Worm (Caenorhabditis elegans) whole organism, L4 larva: ENCODE data around the gene B0218.5.

Experiments
- F26F4.8 ChIP-seq: fragments of 200-800 bp; sonication (Bioruptor generic); conservative IDR thresholded peaks from 2 replicates; pipeline ENCODE4 v1.3.6; 2022; ENCODE audit warnings: missing genetic modification characterization, missing compliant biosample characterization
- R02D3.7 ChIP-seq: fragments of 150-350 bp; sonication (generic microtip); optimal IDR thresholded peaks from 3 replicates; lab custom pipeline; 2014; ENCODE audit warnings: missing biosample characterization, missing genetic modification characterization
- T20F7.1 ChIP-seq: fragments of 200-800 bp; sonication (Bioruptor generic); optimal IDR thresholded peaks from 2 replicates; lab custom pipeline; 2018; ENCODE audit warnings: mild to moderate bottlenecking, missing genetic modification characterization, missing compliant biosample characterization
- T26A8.4 ChIP-seq: fragments of 200-800 bp; sonication (Bioruptor generic); IDR thresholded peaks from 2 replicates; pipeline ENCODE4 v1.3.6; 2022; ENCODE audit warnings: missing genetic modification characterization, missing compliant biosample characterization
- Y105C5A.15 ChIP-seq: fragments of 200-800 bp; sonication (Bioruptor generic); IDR thresholded peaks from 2 replicates; pipeline ENCODE4 v1.3.6; 2022; ENCODE audit warnings: missing genetic modification characterization, missing compliant biosample characterization
- Y48G9A.11 ChIP-seq: fragments of 200-800 bp; sonication (Bioruptor generic); IDR thresholded peaks from 2 replicates; pipeline ENCODE4 v1.3.6; 2022; ENCODE audit warnings: missing genetic modification reagents, missing genetic modification characterization, missing compliant biosample characterization
- Y5F2A.4 ChIP-seq: fragments of 200-800 bp; sonication (Bioruptor generic); optimal IDR thresholded peaks from 2 replicates; lab custom pipeline; 2018; ENCODE audit warnings: mild to moderate bottlenecking, missing genetic modification characterization, missing compliant biosample characterization
- Y75B8A.6 ChIP-seq: fragments of 200-800 bp; sonication (Bioruptor generic); IDR thresholded peaks from 2 replicates; pipeline ENCODE4 v1.3.6; 2022; ENCODE audit warnings: missing genetic modification reagents, missing genetic modification characterization, missing compliant biosample characterization
- ZK546.5 ChIP-seq, 2 experiments: sonication (generic microtip); optimal IDR thresholded peaks; 2 replicates each; lab custom pipeline; 2017; ENCODE audit warnings: missing biosample characterization in 2 of 2, missing genetic modification characterization in 2 of 2
- aha-1 ChIP-seq: fragments of 150-350 bp; peaks from one replicate; lab custom pipeline; 2014; ENCODE audit warnings: missing biosample characterization, missing genetic modification characterization
- aly-2 ChIP-seq: sonication (generic microtip); optimal IDR thresholded peaks from 2 replicates; lab custom pipeline; 2018; ENCODE audit warnings: missing biosample characterization, missing genetic modification characterization
- ama-1 ChIP-seq: fragments of 150-350 bp; optimal IDR thresholded peaks from 2 replicates; lab custom pipeline; 2014; ENCODE audit warnings: inconsistent platforms, mixed read lengths
- attf-4 ChIP-seq: sonication (generic microtip); optimal IDR thresholded peaks from 3 replicates; lab custom pipeline; 2017; ENCODE audit warnings: missing biosample characterization, missing genetic modification characterization
- ceh-20 ChIP-seq: fragments of 200-800 bp; sonication (Bioruptor generic); IDR thresholded peaks from 2 replicates; pipeline ENCODE4 v1.3.6; 2022; ENCODE audit warnings: missing genetic modification reagents, missing genetic modification characterization, missing compliant biosample characterization
- ces-1 ChIP-seq: fragments of 150-350 bp; sonication (generic microtip); optimal IDR thresholded peaks from 4 replicates; lab custom pipeline; 2014; ENCODE audit warnings: missing biosample characterization, missing genetic modification reagents, missing genetic modification characterization
- ctbp-1 ChIP-seq: fragments of 200-800 bp; sonication (Bioruptor generic); IDR thresholded peaks from 2 replicates; pipeline ENCODE4 v1.3.6; 2022; ENCODE audit warnings: missing genetic modification reagents, missing genetic modification characterization, missing compliant biosample characterization
- daf-16 ChIP-seq, 3 experiments: sonication (generic microtip); optimal IDR thresholded peaks; 2 replicates each; lab custom pipeline; 2016 to 2017; ENCODE audit warnings: missing genetic modification characterization in 3 of 3, missing genetic modification reagents in 3 of 3, mild to moderate bottlenecking in 2 of 3, missing compliant biosample characterization in 2 of 3, missing biosample characterization in 1 of 3, moderate library complexity in 1 of 3
- dmd-6 ChIP-seq: fragments of 200-800 bp; sonication (Bioruptor generic); IDR thresholded peaks from 2 replicates; pipeline ENCODE4 v1.3.6; 2022; ENCODE audit warnings: missing genetic modification reagents, missing genetic modification characterization, missing compliant biosample characterization
- dmd-9 ChIP-seq: fragments of 200-800 bp; sonication (Bioruptor generic); IDR thresholded peaks from 2 replicates; pipeline ENCODE4 v1.3.6; 2022; ENCODE audit warnings: missing genetic modification reagents, missing genetic modification characterization, missing compliant biosample characterization
- dpl-1 ChIP-seq: fragments of 150-350 bp; optimal IDR thresholded peaks from 2 replicates; lab custom pipeline; 2014; ENCODE audit warnings: missing biosample characterization, missing genetic modification reagents, missing genetic modification characterization
- dve-1 ChIP-seq: sonication (generic microtip); optimal IDR thresholded peaks from 2 replicates; lab custom pipeline; 2017; ENCODE audit warnings: antibody characterized with exemption, mild to moderate bottlenecking, missing genetic modification characterization, missing compliant biosample characterization; ENCODE audit not compliant: insufficient read depth
- fos-1 ChIP-seq: fragments of 150-350 bp; optimal IDR thresholded peaks from 2 replicates; lab custom pipeline; 2014; ENCODE audit warnings: missing biosample characterization, missing genetic modification characterization
- hif-1 ChIP-seq, 2 experiments: sonication (generic microtip); optimal IDR thresholded peaks; 2 replicates each; lab custom pipeline; 2016 to 2017; ENCODE audit warnings: missing compliant biosample characterization in 2 of 2, missing genetic modification characterization in 2 of 2, missing genetic modification reagents in 2 of 2, missing genotype in 2 of 2, mild to moderate bottlenecking in 1 of 2
- lim-7 ChIP-seq: fragments of 200-800 bp; sonication (Bioruptor generic); IDR thresholded peaks from 2 replicates; pipeline ENCODE4 v1.3.6; 2022; ENCODE audit warnings: missing genetic modification characterization, missing compliant biosample characterization
- lin-1 ChIP-seq: fragments of 200-800 bp; sonication (Bioruptor generic); IDR thresholded peaks from 2 replicates; pipeline ENCODE4 v1.3.6; 2022; ENCODE audit warnings: missing genetic modification reagents, missing genetic modification characterization, missing compliant biosample characterization
- lin-13 ChIP-seq: fragments of 150-350 bp; optimal IDR thresholded peaks from 2 replicates; lab custom pipeline; 2014; ENCODE audit warnings: missing biosample characterization, missing genetic modification reagents, missing genetic modification characterization
- lin-15B ChIP-seq: fragments of 150-350 bp; sonication (generic microtip); optimal IDR thresholded peaks from 3 replicates; lab custom pipeline; 2014; ENCODE audit warnings: missing biosample characterization, missing genetic modification characterization
- lin-38 ChIP-seq: fragments of 200-800 bp; sonication (Bioruptor generic); IDR thresholded peaks from 2 replicates; pipeline ENCODE4 v1.3.6; 2022; ENCODE audit warnings: missing genetic modification reagents, missing genetic modification characterization, missing compliant biosample characterization
- lin-39 ChIP-seq: fragments of 150-350 bp; optimal IDR thresholded peaks from 2 replicates; lab custom pipeline; 2014; ENCODE audit warnings: missing biosample characterization, missing genetic modification reagents, missing genetic modification characterization
- lir-3 ChIP-seq: sonication (generic microtip); optimal IDR thresholded peaks from 2 replicates; lab custom pipeline; 2016; ENCODE audit warnings: mild to moderate bottlenecking, missing genetic modification characterization, missing compliant biosample characterization
- lsy-2 ChIP-seq, 2 experiments: fragments of 150-350 bp in 1 of 2; sonication (generic microtip) in 1 of 2; optimal IDR thresholded peaks; 2 replicates each; lab custom pipeline; 2014 to 2017; ENCODE audit warnings: missing biosample characterization in 2 of 2, missing genetic modification characterization in 2 of 2
- mdl-1 ChIP-seq, 2 experiments: fragments of 150-350 bp in 1 of 2; sonication (generic microtip) in 1 of 2; optimal IDR thresholded peaks; 2 replicates each; lab custom pipeline; 2014 to 2017; ENCODE audit warnings: missing biosample characterization in 2 of 2, missing genetic modification characterization in 2 of 2
- mep-1 ChIP-seq: fragments of 150-350 bp; sonication (generic microtip); optimal IDR thresholded peaks from 3 replicates; lab custom pipeline; 2014; ENCODE audit warnings: missing biosample characterization, missing genetic modification characterization
- mes-2 ChIP-seq: sonication (generic microtip); optimal IDR thresholded peaks from 2 replicates; lab custom pipeline; 2016; ENCODE audit warnings: missing genotype, mild to moderate bottlenecking, missing genetic modification characterization, missing compliant biosample characterization; ENCODE audit not compliant: poor library complexity, severe bottlenecking
- mxl-3 ChIP-seq: fragments of 200-800 bp; sonication (Bioruptor generic); optimal IDR thresholded peaks from 2 replicates; lab custom pipeline; 2018; ENCODE audit warnings: mild to moderate bottlenecking, missing genetic modification characterization, missing compliant biosample characterization
- nhr-10 ChIP-seq: fragments of 150-350 bp; optimal IDR thresholded peaks from 2 replicates; lab custom pipeline; 2014; ENCODE audit warnings: missing biosample characterization, missing genetic modification characterization
- nhr-25 ChIP-seq: sonication (generic microtip); optimal IDR thresholded peaks from 2 replicates; lab custom pipeline; 2017; ENCODE audit warnings: missing genetic modification characterization, mild to moderate bottlenecking, missing compliant biosample characterization, antibody characterized with exemption, moderate library complexity, borderline replicate concordance; ENCODE audit not compliant: insufficient read depth
- nhr-28 ChIP-seq: fragments of 150-350 bp; optimal IDR thresholded peaks from 2 replicates; lab custom pipeline; 2014; ENCODE audit warnings: missing biosample characterization, missing genetic modification characterization
- nhr-42 ChIP-seq: fragments of 200-800 bp; sonication (Bioruptor generic); IDR thresholded peaks from 2 replicates; pipeline ENCODE4 v1.3.6; 2022; ENCODE audit warnings: missing genetic modification characterization, missing compliant biosample characterization
- nhr-48 ChIP-seq: sonication (generic microtip); optimal IDR thresholded peaks from 2 replicates; lab custom pipeline; 2016; ENCODE audit warnings: mild to moderate bottlenecking, missing genetic modification characterization, missing compliant biosample characterization
- nhr-6 ChIP-seq: fragments of 150-350 bp; optimal IDR thresholded peaks from 2 replicates; lab custom pipeline; 2014; ENCODE audit warnings: missing biosample characterization, missing genetic modification characterization
- nhr-77 ChIP-seq: fragments of 150-350 bp; optimal IDR thresholded peaks from 2 replicates; lab custom pipeline; 2014; ENCODE audit warnings: missing biosample characterization, missing genetic modification characterization
- pha-4 ChIP-seq, 2 experiments: fragments of 150-350 bp in 1 of 2; fragments of 200-800 bp in 1 of 2; sonication (Bioruptor generic) in 1 of 2; IDR thresholded peaks in 1 of 2; optimal IDR thresholded peaks in 1 of 2; 2 replicates each; pipeline versions ENCODE4 v1.3.6 to Lab custom; 2014 to 2022; ENCODE audit warnings: missing genetic modification characterization in 2 of 2, missing genetic modification reagents in 2 of 2, missing biosample characterization in 1 of 2, missing compliant biosample characterization in 1 of 2
- saeg-2 ChIP-seq: fragments of 200-800 bp; sonication (Bioruptor generic); IDR thresholded peaks from 2 replicates; pipeline ENCODE4 v1.3.6; 2022; ENCODE audit warnings: missing genetic modification reagents, missing genetic modification characterization, missing compliant biosample characterization
- skn-1 ChIP-seq: fragments of 150-350 bp; optimal IDR thresholded peaks from 2 replicates; lab custom pipeline; 2014; ENCODE audit warnings: missing biosample characterization, missing genetic modification characterization
- snpc-1.2 ChIP-seq: fragments of 200-800 bp; sonication (Bioruptor generic); IDR thresholded peaks from 2 replicates; pipeline ENCODE4 v1.3.6; 2022; ENCODE audit warnings: missing genetic modification reagents, missing genetic modification characterization, missing compliant biosample characterization
- unc-130 ChIP-seq: sonication (generic microtip); optimal IDR thresholded peaks from 2 replicates; lab custom pipeline; 2016; ENCODE audit warnings: missing genetic modification reagents, missing genetic modification characterization, missing compliant biosample characterization

B0218.5 gene

DNA sequence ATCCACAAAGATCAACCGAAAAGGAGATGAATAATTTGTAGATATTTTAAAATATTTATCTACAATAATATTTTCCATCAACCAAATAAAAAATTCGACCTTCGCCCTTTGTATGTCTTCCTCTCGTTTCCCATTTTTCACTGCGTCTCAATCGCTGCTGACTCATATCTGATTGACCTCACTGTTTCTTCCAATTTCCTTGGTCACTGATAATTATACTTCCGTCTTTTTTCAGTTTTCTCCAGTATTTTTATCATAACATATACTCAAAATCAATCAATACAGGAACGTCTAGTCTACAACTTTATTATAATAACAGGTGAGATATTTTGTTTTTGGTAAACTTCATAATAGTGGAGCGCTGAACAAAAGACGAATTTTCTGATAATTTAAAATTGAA, 18.1 kb downstream of the B0218.5 start, which contains the start of gene pmk-3 (continued):
- TF ChIP-seq hif-1 (tag; optimal IDR thresholded peaks at IDR 0.05; lab: Kevin White, UChicago): no peak
- no peak for TF ChIP-seq R02D3.7
- TF ChIP-seq pha-4 (GFP tag; IDR thresholded peaks at IDR 0.05; lab: Robert Waterston, UW): no peak
- no peak for TF ChIP-seq pha-4 (tag; optimal IDR thresholded peaks at IDR 0.05; lab: Kevin White, UChicago)
- TF ChIP-seq dmd-9 (GFP tag; lab: Robert Waterston, UW): no peak
- no peak for TF ChIP-seq nhr-10 (tag; lab: Kevin White, UChicago)
- TF ChIP-seq Y75B8A.6 (GFP tag; lab: Robert Waterston, UW): no peak
- TF ChIP-seq fos-1 (tag; lab: Kevin White, UChicago): no peak
- TF ChIP-seq lir-3 (tag; lab: Kevin White, UChicago): no peak
- TF ChIP-seq lin-39 (tag; lab: Kevin White, UChicago): no peak
- TF ChIP-seq mep-1 (tag; lab: Kevin White, UChicago): peak; percentile 19
- TF ChIP-seq ces-1 (GFP tag; lab: Kevin White, UChicago): no peak
- no peak for TF ChIP-seq aly-2
- TF ChIP-seq dpl-1 (GFP tag; lab: Kevin White, UChicago): no peak
- no peak for TF ChIP-seq saeg-2 (GFP tag; lab: Robert Waterston, UW)
- no peak for TF ChIP-seq dmd-6 (GFP tag; lab: Robert Waterston, UW)
- no peak for TF ChIP-seq attf-4
- TF ChIP-seq snpc-1.2 (GFP tag; lab: Robert Waterston, UW): no peak
- no peak for TF ChIP-seq Y48G9A.11 (GFP tag; lab: Robert Waterston, UW)
- TF ChIP-seq nhr-48 (tag; lab: Kevin White, UChicago): no peak
- TF ChIP-seq ctbp-1 (GFP tag; lab: Robert Waterston, UW): no peak
- no peak for TF ChIP-seq ceh-20 (GFP tag; lab: Robert Waterston, UW)
- TF ChIP-seq lin-1 (GFP tag; lab: Robert Waterston, UW): no peak
- TF ChIP-seq nhr-42 (GFP tag; lab: Robert Waterston, UW): no peak
- no peak for TF ChIP-seq T26A8.4 (GFP tag; lab: Robert Waterston, UW)
- no peak for TF ChIP-seq T20F7.1
- TF ChIP-seq ZK546.5 (tag; optimal IDR thresholded peaks at IDR 0.05; lab: Kevin White, UChicago): no peak
- TF ChIP-seq Y5F2A.4 (GFP tag; lab: Kevin White, UChicago): no peak
- TF ChIP-seq, all 104 proteins: peak for 7

DNA sequence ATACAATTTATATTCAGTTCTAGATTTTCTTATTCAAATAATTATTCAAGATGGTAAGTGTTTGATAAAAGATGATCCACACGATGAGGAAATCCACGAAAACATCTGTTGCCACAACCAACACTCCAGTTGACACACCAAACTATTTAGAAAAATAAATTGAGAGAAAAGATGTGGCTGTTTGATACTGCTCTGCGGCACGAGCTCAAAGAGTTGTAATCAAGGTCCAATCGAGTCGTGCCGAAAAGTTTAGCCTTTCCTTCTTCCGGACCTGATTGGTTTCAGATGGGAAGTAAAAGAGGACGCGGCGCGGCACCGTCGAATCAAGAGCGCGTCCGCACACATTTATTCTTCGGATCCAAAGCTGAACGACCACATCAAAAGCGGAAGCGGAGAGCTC, 20.5 kb downstream of the B0218.5 start:
- TF ChIP-seq skn-1 (tag; lab: Kevin White, UChicago) (no peak), lin-38 (GFP tag; lab: Robert Waterston, UW) (no peak)

DNA sequence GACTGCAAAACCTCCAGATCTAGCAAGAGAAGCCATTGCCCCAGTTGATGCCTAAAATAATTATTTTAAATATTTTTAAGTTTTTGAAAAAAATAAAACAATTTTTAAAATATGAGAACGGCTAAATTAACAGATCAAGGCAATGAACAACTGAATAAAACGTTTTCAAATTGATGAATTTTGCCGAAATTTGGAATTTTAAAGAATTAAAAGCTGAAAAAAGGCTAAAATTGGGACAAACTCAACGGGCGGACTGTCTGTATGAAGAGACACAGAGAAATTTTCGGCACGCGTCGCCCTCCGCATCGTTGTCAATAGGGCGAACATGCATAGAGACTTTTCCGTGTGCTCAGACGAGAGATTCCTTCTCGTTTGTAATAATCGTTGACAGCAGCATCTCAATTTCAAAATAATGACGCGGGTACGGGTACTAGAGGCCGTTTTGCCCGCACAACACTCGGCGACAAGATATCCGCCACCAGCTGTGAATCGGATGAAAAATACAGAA, 21.0 kb downstream of the B0218.5 start, which contains the start of the genes isp-1 and islo-1:
Gene isp-1, minus strand, starts transcription at position 51 of the 508 bp plus-strand sequence.
Gene islo-1, plus strand, starts transcription at position 385 of the 508 bp plus-strand sequence.
- TF ChIP-seq nhr-77 (tag; lab: Kevin White, UChicago): peak; percentile 41
- TF ChIP-seq dve-1: peak; percentile 57
- peak; percentile 35 for TF ChIP-seq unc-130 (GFP tag; lab: Kevin White, UChicago)
- peak in 1 of 2 experiments; percentile 77 for TF ChIP-seq mdl-1 (tag; optimal IDR thresholded peaks at IDR 0.05; lab: Kevin White, UChicago)
- TF ChIP-seq F26F4.8 (GFP tag; lab: Robert Waterston, UW): no peak
- TF ChIP-seq dpl-1 (GFP tag; lab: Kevin White, UChicago): peak; percentile 56
- peak; percentile 91 for TF ChIP-seq aha-1 (tag; lab: Kevin White, UChicago)
- TF ChIP-seq daf-16 (GFP tag; optimal IDR thresholded peaks at IDR 0.05; lab: Kevin White, UChicago): no peak
- TF ChIP-seq daf-16 (tag; optimal IDR thresholded peaks at IDR 0.05; lab: Kevin White, UChicago): peak; percentile 55
- TF ChIP-seq lim-7 (GFP tag; lab: Robert Waterston, UW): no peak
- TF ChIP-seq Y105C5A.15 (GFP tag; lab: Robert Waterston, UW): no peak
- peak in 1 of 2 experiments; percentile 61 for TF ChIP-seq lsy-2 (tag; optimal IDR thresholded peaks at IDR 0.05; lab: Kevin White, UChicago)
- peak; percentile 69 for TF ChIP-seq mep-1 (tag; lab: Kevin White, UChicago)
- peak; percentile 32 for TF ChIP-seq nhr-28 (tag; lab: Kevin White, UChicago)
- peak; percentile 11 for TF ChIP-seq mxl-3 (GFP tag; lab: Kevin White, UChicago)
- peak; percentile 27 for TF ChIP-seq lin-13 (GFP tag; lab: Kevin White, UChicago)
- TF ChIP-seq ama-1 (lab: Kevin White, UChicago): peak; percentile 75
- no peak for TF ChIP-seq ceh-20 (GFP tag; lab: Robert Waterston, UW)
- peak; percentile 1 for TF ChIP-seq lin-15B
- TF ChIP-seq mes-2 (tag; lab: Kevin White, UChicago): peak; percentile 82
- TF ChIP-seq nhr-6 (tag; lab: Kevin White, UChicago): peak; percentile 63
- TF ChIP-seq lin-38 (GFP tag; lab: Robert Waterston, UW): peak; percentile 91
- TF ChIP-seq nhr-25 (tag; lab: Kevin White, UChicago): peak; percentile 33
